Fruit fly (Drosophila melanogaster) whole organism, embryonic: ENCODE results near the gene Lsp1alpha.

Experiments used
- ATbp ChIP-seq: fragments of 200-800 bp; sonication (Bioruptor generic); optimal IDR thresholded peaks from 2 replicates; lab custom pipeline; 2017; ENCODE audit warnings: missing biosample characterization, mild to moderate bottlenecking, missing genetic modification characterization, missing genetic modification reagents
- CG10209 ChIP-seq: fragments of 200-800 bp; sonication (Bioruptor generic); optimal IDR thresholded peaks from 3 replicates; lab custom pipeline; 2017; ENCODE audit warnings: missing biosample characterization, mild to moderate bottlenecking, missing genetic modification characterization, missing genetic modification reagents
- CG10654 ChIP-seq: fragments of 200-800 bp; sonication (Bioruptor generic); optimal IDR thresholded peaks from 2 replicates; lab custom pipeline; 2016; ENCODE audit warnings: missing biosample characterization, missing genetic modification characterization
- CG12071 ChIP-seq: fragments of 200-800 bp; sonication (Bioruptor generic); optimal IDR thresholded peaks from 3 replicates; lab custom pipeline; 2018; ENCODE audit warnings: missing biosample characterization, mild to moderate bottlenecking, missing genetic modification characterization
- CG13287 ChIP-seq: fragments of 200-800 bp; sonication (Bioruptor generic); IDR thresholded peaks from 2 replicates; pipeline ENCODE4 v1.3.6; 2022; ENCODE audit warnings: missing biosample characterization, missing genetic modification characterization; ENCODE audit not compliant: partially characterized antibody
- CG15514 ChIP-seq: fragments of 200-800 bp; sonication (Bioruptor generic); optimal IDR thresholded peaks from 3 replicates; lab custom pipeline; 2017; ENCODE audit warnings: missing biosample characterization, missing genetic modification characterization, mild to moderate bottlenecking, moderate library complexity, missing genetic modification reagents
- CG17359 ChIP-seq: fragments of 200-800 bp; sonication (Bioruptor generic); optimal IDR thresholded peaks from 3 replicates; lab custom pipeline; 2018; ENCODE audit warnings: missing biosample characterization, mild to moderate bottlenecking, missing genetic modification characterization, moderate library complexity
- CG17802 ChIP-seq: fragments of 200-800 bp; sonication (Bioruptor generic); optimal IDR thresholded peaks from 2 replicates; lab custom pipeline; 2018; ENCODE audit warnings: missing biosample characterization, mild to moderate bottlenecking, missing genetic modification characterization, moderate library complexity
- CG18764 ChIP-seq: fragments of 200-800 bp; sonication (Bioruptor generic); optimal IDR thresholded peaks from 3 replicates; lab custom pipeline; 2016; ENCODE audit warnings: missing biosample characterization, missing genetic modification characterization
- CG2116 ChIP-seq: fragments of 200-800 bp; sonication (Bioruptor generic); optimal IDR thresholded peaks from 3 replicates; lab custom pipeline; 2018; ENCODE audit warnings: missing biosample characterization, mild to moderate bottlenecking, missing genetic modification characterization
- CG3281 ChIP-seq: fragments of 200-800 bp; sonication (Bioruptor generic); optimal IDR thresholded peaks from 3 replicates; lab custom pipeline; 2017; ENCODE audit warnings: missing biosample characterization, mild to moderate bottlenecking, missing genetic modification characterization
- CG4424 ChIP-seq: fragments of 200-800 bp; sonication (Bioruptor generic); optimal IDR thresholded peaks from 3 replicates; lab custom pipeline; 2016; ENCODE audit warnings: missing biosample characterization, missing genetic modification characterization
- CG4730 ChIP-seq: fragments of 200-800 bp; sonication (Bioruptor generic); IDR thresholded peaks from 2 replicates; pipeline ENCODE4 v1.3.6; 2022; ENCODE audit warnings: missing biosample characterization, missing genetic modification characterization
- CG4820 ChIP-seq: fragments of 200-800 bp; sonication (Bioruptor generic); optimal IDR thresholded peaks from 3 replicates; lab custom pipeline; 2016; ENCODE audit warnings: missing biosample characterization, missing genetic modification characterization
- CG6654 ChIP-seq: fragments of 200-800 bp; sonication (Bioruptor generic); optimal IDR thresholded peaks from 2 replicates; lab custom pipeline; 2017; ENCODE audit warnings: missing biosample characterization, mild to moderate bottlenecking, missing genetic modification characterization
- CG8359 ChIP-seq: fragments of 200-800 bp; sonication (Bioruptor generic); optimal IDR thresholded peaks from 2 replicates; lab custom pipeline; 2017; ENCODE audit warnings: missing biosample characterization, mild to moderate bottlenecking, missing genetic modification characterization, borderline replicate concordance
- CkIIα-i1 ChIP-seq: fragments of 200-800 bp; sonication (Bioruptor generic); IDR thresholded peaks from 2 replicates; pipeline ENCODE4 v1.3.6; 2022; ENCODE audit warnings: missing biosample characterization, missing genetic modification characterization
- Dp ChIP-seq: fragments of 200-800 bp; sonication (Bioruptor generic); optimal IDR thresholded peaks from 2 replicates; lab custom pipeline; 2018; ENCODE audit warnings: missing biosample characterization, mild to moderate bottlenecking, missing genetic modification characterization, moderate library complexity
- Dref ChIP-seq: fragments of 200-800 bp; sonication (Bioruptor generic); IDR thresholded peaks from 2 replicates; pipeline ENCODE4 v1.3.6; 2022; ENCODE audit warnings: missing biosample characterization, missing genetic modification characterization
- Ets97D ChIP-seq: fragments of 200-800 bp; sonication (Bioruptor generic); optimal IDR thresholded peaks from 3 replicates; lab custom pipeline; 2016; ENCODE audit warnings: missing biosample characterization, missing genetic modification characterization
- Fer1 ChIP-seq: fragments of 200-800 bp; sonication (Bioruptor generic); optimal IDR thresholded peaks from 2 replicates; lab custom pipeline; 2017; ENCODE audit warnings: missing biosample characterization, mild to moderate bottlenecking, missing genetic modification characterization
- MBD-R2 ChIP-seq: fragments of 200-800 bp; sonication (Bioruptor generic); IDR thresholded peaks from 2 replicates; pipeline ENCODE4 v1.3.6; 2022; ENCODE audit warnings: missing biosample characterization, missing genetic modification characterization
- Mad ChIP-seq: fragments of 200-800 bp; sonication (Bioruptor generic); optimal IDR thresholded peaks from 2 replicates; lab custom pipeline; 2016; ENCODE audit warnings: missing biosample characterization, missing genetic modification characterization
- NC2α ChIP-seq: fragments of 200-800 bp; sonication (Bioruptor generic); optimal IDR thresholded peaks from 2 replicates; lab custom pipeline; 2016; ENCODE audit warnings: missing biosample characterization, missing genetic modification characterization
- NFAT ChIP-seq: fragments of 200-800 bp; sonication (Bioruptor generic); IDR thresholded peaks from 2 replicates; pipeline ENCODE4 v1.3.6; 2022; ENCODE audit warnings: missing biosample characterization, missing genetic modification characterization
- NfI ChIP-seq: fragments of 200-800 bp; sonication (Bioruptor generic); optimal IDR thresholded peaks from 3 replicates; lab custom pipeline; 2018; ENCODE audit warnings: missing biosample characterization, mild to moderate bottlenecking, missing genetic modification characterization, moderate library complexity
- Oaz ChIP-seq: fragments of 200-800 bp; sonication (Bioruptor generic); IDR thresholded peaks from 2 replicates; pipeline ENCODE4 v1.3.6; 2022; ENCODE audit warnings: missing biosample characterization, missing genetic modification characterization
- Xbp1 ChIP-seq: fragments of 200-800 bp; sonication (Bioruptor generic); optimal IDR thresholded peaks from 3 replicates; lab custom pipeline; 2016; ENCODE audit warnings: missing biosample characterization, mild to moderate bottlenecking, missing genetic modification characterization
- bcd ChIP-seq: fragments of 200-800 bp; sonication (Bioruptor generic); optimal IDR thresholded peaks from 2 replicates; lab custom pipeline; 2017; ENCODE audit warnings: missing biosample characterization, mild to moderate bottlenecking, missing genetic modification characterization
- cas ChIP-seq: fragments of 200-800 bp; sonication (Bioruptor generic); IDR thresholded peaks from 2 replicates; pipeline ENCODE4 v1.3.6; 2022; ENCODE audit warnings: missing biosample characterization, missing genetic modification characterization
- cg ChIP-seq: fragments of 200-800 bp; sonication (Bioruptor generic); optimal IDR thresholded peaks from 3 replicates; lab custom pipeline; 2019; ENCODE audit warnings: missing biosample characterization, mild to moderate bottlenecking, missing genetic modification characterization, moderate library complexity
- chinmo ChIP-seq: fragments of 200-800 bp; sonication (Bioruptor generic); IDR thresholded peaks from 4 replicates; pipeline ENCODE4 v1.3.6; 2022; ENCODE audit warnings: missing biosample characterization, missing genetic modification characterization; ENCODE audit not compliant: partially characterized antibody
- crc ChIP-seq: fragments of 200-800 bp; sonication (Bioruptor generic); optimal IDR thresholded peaks from 2 replicates; lab custom pipeline; 2016; ENCODE audit warnings: missing biosample characterization, missing genetic modification characterization
- eyg ChIP-seq: fragments of 200-800 bp; sonication (Bioruptor generic); optimal IDR thresholded peaks from 3 replicates; lab custom pipeline; 2016; ENCODE audit warnings: missing biosample characterization, missing genetic modification characterization
- fru ChIP-seq: fragments of >200 bp; optimal IDR thresholded peaks from 2 replicates; lab custom pipeline; 2017
- grn ChIP-seq: fragments of 200-800 bp; sonication (Bioruptor generic); optimal IDR thresholded peaks from 3 replicates; lab custom pipeline; 2017; ENCODE audit warnings: missing biosample characterization, missing genetic modification characterization
- gro ChIP-seq: fragments of 200-800 bp; sonication (Bioruptor generic); optimal IDR thresholded peaks from 2 replicates; lab custom pipeline; 2016; ENCODE audit warnings: missing biosample characterization, missing genetic modification characterization
- gsb-n ChIP-seq: fragments of 200-800 bp; sonication (Bioruptor generic); optimal IDR thresholded peaks from 3 replicates; lab custom pipeline; 2018; ENCODE audit warnings: missing biosample characterization, mild to moderate bottlenecking, missing genetic modification characterization
- hkb ChIP-seq, 2 experiments: fragments of 200-800 bp in 1 of 2; fragments of >200 bp in 1 of 2; sonication (Bioruptor generic) in 1 of 2; IDR thresholded peaks in 1 of 2; optimal IDR thresholded peaks in 1 of 2; 2 replicates each; pipeline versions ENCODE4 v1.3.6 to Lab custom; 2017 to 2022; ENCODE audit warnings: missing biosample characterization in 1 of 2, missing genetic modification characterization in 1 of 2
- lbe ChIP-seq: fragments of 200-800 bp; sonication (Bioruptor generic); optimal IDR thresholded peaks from 2 replicates; lab custom pipeline; 2016; ENCODE audit warnings: missing biosample characterization, mild to moderate bottlenecking, missing genetic modification characterization
- lilli ChIP-seq: fragments of 200-800 bp; sonication (Bioruptor generic); optimal IDR thresholded peaks from 3 replicates; lab custom pipeline; 2016; ENCODE audit warnings: missing biosample characterization, missing genetic modification characterization
- luna ChIP-seq: fragments of 200-800 bp; sonication (Bioruptor generic); optimal IDR thresholded peaks from 2 replicates; lab custom pipeline; 2016; ENCODE audit warnings: missing biosample characterization, missing genetic modification characterization
- maf-S ChIP-seq: fragments of 200-800 bp; sonication (Bioruptor generic); optimal IDR thresholded peaks from 2 replicates; lab custom pipeline; 2016; ENCODE audit warnings: missing biosample characterization, missing genetic modification characterization
- sc ChIP-seq, 3 experiments: fragments of >200 bp in 2 of 3; fragments of 200-800 bp in 1 of 3; sonication (Bioruptor generic) in 1 of 3; optimal IDR thresholded peaks; 2 replicates in 2 of 3; 3 replicates in 1 of 3; lab custom pipeline; 2017; ENCODE audit warnings: mild to moderate bottlenecking in 1 of 3, missing biosample characterization in 1 of 3, missing genetic modification characterization in 1 of 3, missing genetic modification reagents in 1 of 3
- sob ChIP-seq: fragments of 200-800 bp; sonication (Bioruptor generic); IDR thresholded peaks from 2 replicates; pipeline ENCODE4 v1.3.6; 2022; ENCODE audit warnings: missing biosample characterization, missing genetic modification characterization
- tll ChIP-seq, 2 experiments: fragments of 200-800 bp in 1 of 2; fragments of >200 bp in 1 of 2; sonication (Bioruptor generic) in 1 of 2; optimal IDR thresholded peaks; 2 replicates each; lab custom pipeline; 2017 to 2019; ENCODE audit warnings: missing biosample characterization in 2 of 2, missing genetic modification characterization in 2 of 2, mild to moderate bottlenecking in 1 of 2, moderate library complexity in 1 of 2
- ttk ChIP-seq: fragments of 200-800 bp; sonication (Bioruptor generic); IDR thresholded peaks from 2 replicates; pipeline ENCODE4 v2.1.2; 2022; ENCODE audit warnings: missing biosample characterization, missing genetic modification characterization
- unpg ChIP-seq: fragments of 200-800 bp; sonication (Bioruptor generic); optimal IDR thresholded peaks from 3 replicates; lab custom pipeline; 2018; ENCODE audit warnings: missing biosample characterization, mild to moderate bottlenecking, missing genetic modification characterization, moderate library complexity
- zf30C ChIP-seq: fragments of 200-800 bp; sonication (Bioruptor generic); optimal IDR thresholded peaks from 3 replicates; lab custom pipeline; 2018; ENCODE audit warnings: missing biosample characterization, mild to moderate bottlenecking, missing genetic modification characterization

Gene Lsp1alpha

DNA sequence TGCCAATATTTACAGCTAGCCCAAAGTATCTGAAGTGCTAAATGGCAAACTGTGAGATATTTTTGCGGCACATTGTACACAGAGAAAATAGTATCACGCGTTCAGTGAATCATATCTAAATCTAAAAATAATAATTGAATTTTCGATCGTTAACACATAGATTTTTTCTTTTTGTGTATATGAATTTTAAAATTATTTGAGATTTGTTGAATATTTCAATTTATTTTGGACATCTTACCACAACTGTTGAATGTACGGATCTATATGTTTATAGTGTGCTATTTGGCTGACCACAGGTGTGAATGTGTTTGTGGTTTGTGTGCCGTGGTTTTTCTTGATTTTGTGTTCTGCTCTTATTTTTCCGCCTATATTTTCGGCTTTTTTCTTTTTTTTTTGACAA lies 20.3 kb upstream of the Lsp1alpha start (continued):
- TF ChIP-seq Fer1 (GFP tag; lab: Kevin White, UChicago) (peak; percentile 47), lbe (GFP tag; lab: Kevin White, UChicago) (no peak), cas (GFP tag; lab: Robert Waterston, UW) (no peak), CG2116 (GFP tag; lab: Kevin White, UChicago) (no peak), lilli (peak; percentile 67), gro (GFP tag; lab: Kevin White, UChicago) (peak; percentile 16), tll (GFP tag; optimal IDR thresholded peaks at IDR 0.05; lab: Kevin White, UChicago) (no peak), Mad (GFP tag; lab: Kevin White, UChicago) (peak; percentile 31), unpg (GFP tag; lab: Kevin White, UChicago) (peak; percentile 51), Oaz (GFP tag; lab: Robert Waterston, UW) (0 out of 2 replicates have a peak, but pooled peaks have one; percentile 13), hkb (optimal IDR thresholded peaks at IDR 0.05; lab: Kevin White, UChicago) (no peak), hkb (GFP tag; IDR thresholded peaks at IDR 0.05; lab: Robert Waterston, UW) (peak; percentile 10; the same call in 1 of the 2 replicates), CG17359 (tag; lab: Kevin White, UChicago) (peak; percentile 61), fru (lab: Kevin White, UChicago) (no peak), CG12071 (GFP tag; lab: Kevin White, UChicago) (no peak), crc (GFP tag; lab: Kevin White, UChicago) (no peak), maf-S (GFP tag; lab: Kevin White, UChicago) (no peak), eyg (GFP tag; lab: Kevin White, UChicago) (peak; percentile 33), CG15514 (GFP tag; lab: Kevin White, UChicago) (peak; percentile 10), cg (no peak), zf30C (GFP tag; lab: Kevin White, UChicago) (no peak), CG4730 (GFP tag; lab: Robert Waterston, UW) (peak; percentile 44; the same call in 1 of the 2 replicates), luna (no peak), gsb-n (no peak), bcd (GFP tag; lab: Kevin White, UChicago) (peak; percentile 55), CG17802 (tag; lab: Kevin White, UChicago) (no peak), Ets97D (GFP tag; lab: Kevin White, UChicago) (no peak), chinmo (GFP tag; lab: Robert Waterston, UW) (no peak), sob (GFP tag; lab: Robert Waterston, UW) (no peak; the same call in none of the 2 replicates), CG6654 (GFP tag; lab: Kevin White, UChicago) (peak; percentile 23), CG8359 (no peak), Dref (GFP tag; lab: Robert Waterston, UW) (0 out of 2 replicates have a peak, but pooled peaks have one; percentile 11), Dp (GFP tag; lab: Kevin White, UChicago) (no peak), CkIIα-i1 (GFP tag; lab: Robert Waterston, UW) (no peak), sc (optimal IDR thresholded peaks at IDR 0.05; lab: Kevin White, UChicago) (no peak), sc (GFP tag; optimal IDR thresholded peaks at IDR 0.05; lab: Kevin White, UChicago) (no peak), CG10654 (GFP tag; lab: Kevin White, UChicago) (peak; percentile 13), CG18764 (GFP tag; lab: Kevin White, UChicago) (peak; percentile 15), NFAT (GFP tag; lab: Robert Waterston, UW) (peak; percentile 59; the same call in 1 of the 2 replicates), NC2α (GFP tag; lab: Kevin White, UChicago) (no peak), ttk (GFP tag; lab: Robert Waterston, UW) (0 out of 2 replicates have a peak, but pooled peaks have one; percentile 22), Xbp1 (peak; percentile 51), MBD-R2 (GFP tag; lab: Robert Waterston, UW) (0 out of 2 replicates have a peak, but pooled peaks have one; percentile 18), ATbp (GFP tag; lab: Kevin White, UChicago) (peak; percentile 10), CG10209 (peak; percentile 67), CG4820 (peak; percentile 51), CG4424 (GFP tag; lab: Kevin White, UChicago) (peak; percentile 51), CG13287 (no peak), grn (no peak), CG3281 (peak; percentile 67), NfI (peak; percentile 55)
